Fruit fly (Drosophila melanogaster) whole organism, embryonic: ENCODE measurements around the gene Cand1.

Source experiments
- CG1024 ChIP-seq: fragments of 200-800 bp; sonication (Bioruptor generic); IDR thresholded peaks from 2 replicates; pipeline ENCODE4 v1.3.6; 2022; ENCODE audit warnings: missing biosample characterization, missing genetic modification characterization
- CG10366 ChIP-seq: fragments of 200-800 bp; sonication (Bioruptor generic); IDR thresholded peaks from 2 replicates; pipeline ENCODE4 v1.3.6; 2022; ENCODE audit warnings: missing biosample characterization, missing genetic modification characterization
- CG14441 ChIP-seq: fragments of 200-800 bp; sonication (Bioruptor generic); IDR thresholded peaks from 2 replicates; pipeline ENCODE4 v1.3.6; 2022; ENCODE audit warnings: missing biosample characterization, missing genetic modification characterization
- CG15011 ChIP-seq: fragments of 200-800 bp; sonication (Bioruptor generic); optimal IDR thresholded peaks from 3 replicates; lab custom pipeline; 2018; ENCODE audit warnings: missing biosample characterization, mild to moderate bottlenecking, missing genetic modification characterization
- CG15269 ChIP-seq: fragments of 200-800 bp; sonication (Bioruptor generic); optimal IDR thresholded peaks from 2 replicates; lab custom pipeline; 2018; ENCODE audit warnings: missing biosample characterization, mild to moderate bottlenecking, missing genetic modification characterization, moderate library complexity
- CG17186 ChIP-seq: fragments of 200-800 bp; sonication (Bioruptor generic); optimal IDR thresholded peaks from 3 replicates; lab custom pipeline; 2017; ENCODE audit warnings: missing biosample characterization, missing genetic modification reagents, missing genetic modification characterization
- CG17612 ChIP-seq: fragments of 200-800 bp; sonication (Bioruptor generic); IDR thresholded peaks from 2 replicates; pipeline ENCODE4 v1.3.6; 2022; ENCODE audit warnings: missing biosample characterization, missing genetic modification characterization
- CG18262 ChIP-seq: fragments of 200-800 bp; optimal IDR thresholded peaks from 3 replicates; lab custom pipeline; 2019; ENCODE audit warnings: missing biosample characterization, mild to moderate bottlenecking, missing genetic modification characterization, moderate library complexity
- CG18619 ChIP-seq: fragments of 200-800 bp; sonication (Bioruptor generic); optimal IDR thresholded peaks from 3 replicates; lab custom pipeline; 2017; ENCODE audit warnings: missing biosample characterization, mild to moderate bottlenecking, missing genetic modification characterization
- CG31441 ChIP-seq: fragments of 200-800 bp; sonication (Bioruptor generic); IDR thresholded peaks from 2 replicates; pipeline ENCODE4 v1.3.6; 2022; ENCODE audit warnings: missing biosample characterization, missing genetic modification characterization
- CG32532 ChIP-seq: fragments of 200-800 bp; sonication (Bioruptor generic); IDR thresholded peaks from 2 replicates; pipeline ENCODE4 v1.3.6; 2022; ENCODE audit warnings: missing biosample characterization, missing genetic modification characterization
- CG3726 ChIP-seq: fragments of 200-800 bp; sonication (Bioruptor generic); IDR thresholded peaks from 3 replicates; pipeline ENCODE4, ENCODE4 v1.3.6; 2022; ENCODE audit warnings: missing biosample characterization, missing genetic modification characterization
- CG3995 ChIP-seq: fragments of 200-800 bp; sonication (Bioruptor generic); optimal IDR thresholded peaks from 3 replicates; lab custom pipeline; 2016; ENCODE audit warnings: missing biosample characterization, missing genetic modification characterization
- CG5953 ChIP-seq: fragments of 200-800 bp; sonication (Bioruptor generic); IDR thresholded peaks from 2 replicates; pipeline ENCODE4 v1.3.6; 2022; ENCODE audit warnings: missing biosample characterization, missing genetic modification characterization
- CG7987 ChIP-seq: fragments of 200-800 bp; sonication (Bioruptor generic); optimal IDR thresholded peaks from 2 replicates; lab custom pipeline; 2018; ENCODE audit warnings: missing biosample characterization, mild to moderate bottlenecking, missing genetic modification characterization, moderate library complexity
- CG8478 ChIP-seq: fragments of >200 bp; optimal IDR thresholded peaks from 2 replicates; lab custom pipeline; 2018
- CHES-1-like ChIP-seq: fragments of 200-800 bp; sonication (Bioruptor generic); optimal IDR thresholded peaks from 2 replicates; lab custom pipeline; 2016; ENCODE audit warnings: missing biosample characterization, missing genetic modification characterization
- CTCF ChIP-seq: fragments of 200-800 bp; sonication (Bioruptor generic); optimal IDR thresholded peaks from 2 replicates; lab custom pipeline; 2017; ENCODE audit warnings: missing biosample characterization, mild to moderate bottlenecking, missing genetic modification characterization, moderate library complexity
- CkIIα-i1 ChIP-seq: fragments of 200-800 bp; sonication (Bioruptor generic); IDR thresholded peaks from 2 replicates; pipeline ENCODE4 v1.3.6; 2022; ENCODE audit warnings: missing biosample characterization, missing genetic modification characterization
- CrebB ChIP-seq: fragments of 200-800 bp; sonication (Bioruptor generic); optimal IDR thresholded peaks from 3 replicates; lab custom pipeline; 2018; ENCODE audit warnings: missing biosample characterization, mild to moderate bottlenecking, missing genetic modification characterization
- Dip2 ChIP-seq: fragments of 200-800 bp; sonication (Bioruptor generic); IDR thresholded peaks from 2 replicates; pipeline ENCODE4 v1.3.6; 2022; ENCODE audit warnings: missing biosample characterization, missing genetic modification characterization
- Doc2 ChIP-seq: fragments of 200-800 bp; sonication (Bioruptor generic); IDR thresholded peaks from 2 replicates; pipeline ENCODE4 v1.3.6; 2022; ENCODE audit warnings: missing biosample characterization, missing genetic modification characterization
- Dp ChIP-seq: fragments of 200-800 bp; sonication (Bioruptor generic); optimal IDR thresholded peaks from 2 replicates; lab custom pipeline; 2018; ENCODE audit warnings: missing biosample characterization, mild to moderate bottlenecking, missing genetic modification characterization, moderate library complexity
- Eip74EF ChIP-seq, 2 experiments: fragments of 200-800 bp in 1 of 2; fragments of >200 bp in 1 of 2; sonication (Bioruptor generic) in 1 of 2; optimal IDR thresholded peaks; 2 replicates each; lab custom pipeline; 2017 to 2019; ENCODE audit warnings: missing biosample characterization in 2 of 2, missing genetic modification characterization in 2 of 2, mild to moderate bottlenecking in 1 of 2, moderate library complexity in 1 of 2
- HLH3B ChIP-seq: fragments of 200-800 bp; sonication (Bioruptor generic); IDR thresholded peaks from 2 replicates; pipeline ENCODE4 v1.3.6; 2022; ENCODE audit warnings: missing biosample characterization, missing genetic modification characterization
- Kr ChIP-seq: fragments of 200-800 bp; sonication (Bioruptor generic); optimal IDR thresholded peaks from 2 replicates; lab custom pipeline; 2017; ENCODE audit warnings: missing biosample characterization, mild to moderate bottlenecking, missing genetic modification characterization
- Lim3 ChIP-seq: fragments of 200-800 bp; sonication (Bioruptor generic); IDR thresholded peaks from 2 replicates; pipeline ENCODE4 v1.3.6; 2022; ENCODE audit warnings: missing biosample characterization, missing genetic modification characterization
- Med ChIP-seq: fragments of 200-800 bp; sonication (Bioruptor generic); peaks from one replicate; lab custom pipeline; 2016; ENCODE audit warnings: missing biosample characterization, missing genetic modification characterization, mild to moderate bottlenecking, inconsistent platforms, moderate library complexity
- Myb ChIP-seq: fragments of 200-800 bp; sonication (Bioruptor generic); optimal IDR thresholded peaks from 2 replicates; lab custom pipeline; 2016; ENCODE audit warnings: missing biosample characterization, missing genetic modification characterization
- Nf-YC ChIP-seq: fragments of 200-800 bp; optimal IDR thresholded peaks from 3 replicates; lab custom pipeline; 2019; ENCODE audit warnings: missing biosample characterization, mild to moderate bottlenecking, missing genetic modification characterization, moderate library complexity
- Six4 ChIP-seq: fragments of 200-800 bp; sonication (Bioruptor generic); optimal IDR thresholded peaks from 2 replicates; lab custom pipeline; 2016; ENCODE audit warnings: missing biosample characterization, missing genetic modification characterization
- Sry-β ChIP-seq: fragments of 200-800 bp; sonication (Bioruptor generic); optimal IDR thresholded peaks from 2 replicates; lab custom pipeline; 2018; ENCODE audit warnings: missing biosample characterization, mild to moderate bottlenecking, missing genetic modification characterization, moderate library complexity
- Stat92E ChIP-seq, 3 experiments: fragments of >200 bp in 2 of 3; fragments of 200-800 bp in 1 of 3; sonication (Bioruptor generic) in 1 of 3; optimal IDR thresholded peaks; 2 replicates each; lab custom pipeline; 2017 to 2019; ENCODE audit warnings: missing biosample characterization in 3 of 3, missing genetic modification characterization in 3 of 3, mild to moderate bottlenecking in 1 of 3, moderate library complexity in 1 of 3
- TFAM ChIP-seq: fragments of 200-800 bp; sonication (Bioruptor generic); optimal IDR thresholded peaks from 2 replicates; lab custom pipeline; 2017; ENCODE audit warnings: missing biosample characterization, missing genetic modification characterization, inconsistent platforms
- ara ChIP-seq: fragments of 200-800 bp; sonication (Bioruptor generic); IDR thresholded peaks from 2 replicates; pipeline ENCODE4 v1.3.6; 2022; ENCODE audit warnings: missing biosample characterization, missing genetic modification characterization
- chn ChIP-seq: fragments of 200-800 bp; sonication (Bioruptor generic); optimal IDR thresholded peaks from 2 replicates; lab custom pipeline; 2016; ENCODE audit warnings: missing biosample characterization, missing genetic modification characterization
- ci ChIP-seq: fragments of 200-800 bp; sonication (Bioruptor generic); IDR thresholded peaks from 3 replicates; pipeline ENCODE4 v1.3.6; 2022; ENCODE audit warnings: missing biosample characterization, missing genetic modification characterization
- da ChIP-seq: fragments of 200-800 bp; sonication (Bioruptor generic); optimal IDR thresholded peaks from 2 replicates; lab custom pipeline; 2016; ENCODE audit warnings: missing biosample characterization, missing genetic modification characterization
- dati ChIP-seq: fragments of 200-800 bp; sonication (Bioruptor generic); IDR thresholded peaks from 2 replicates; pipeline ENCODE4 v1.3.6; 2022; ENCODE audit warnings: missing biosample characterization, missing genetic modification characterization
- exex ChIP-seq: fragments of 200-800 bp; sonication (Bioruptor generic); optimal IDR thresholded peaks from 4 replicates; lab custom pipeline; 2018; ENCODE audit warnings: missing biosample characterization, mild to moderate bottlenecking, missing genetic modification characterization, moderate library complexity
- eyg ChIP-seq: fragments of 200-800 bp; sonication (Bioruptor generic); optimal IDR thresholded peaks from 3 replicates; lab custom pipeline; 2016; ENCODE audit warnings: missing biosample characterization, missing genetic modification characterization
- hb ChIP-seq: fragments of 200-800 bp; sonication (Bioruptor generic); IDR thresholded peaks from 3 replicates; pipeline ENCODE4 v1.3.6; 2022; ENCODE audit warnings: missing biosample characterization, missing genetic modification characterization; ENCODE audit not compliant: partially characterized antibody
- hkb ChIP-seq, 2 experiments: fragments of 200-800 bp in 1 of 2; fragments of >200 bp in 1 of 2; sonication (Bioruptor generic) in 1 of 2; IDR thresholded peaks in 1 of 2; optimal IDR thresholded peaks in 1 of 2; 2 replicates each; pipeline versions ENCODE4 v1.3.6 to Lab custom; 2017 to 2022; ENCODE audit warnings: missing biosample characterization in 1 of 2, missing genetic modification characterization in 1 of 2
- ken ChIP-seq: fragments of 200-800 bp; sonication (Bioruptor generic); IDR thresholded peaks from 3 replicates; pipeline ENCODE4 v1.3.6; 2022; ENCODE audit warnings: missing biosample characterization, missing genetic modification characterization
- onecut ChIP-seq: fragments of 200-800 bp; sonication (Bioruptor generic); IDR thresholded peaks from 2 replicates; pipeline ENCODE4 v1.3.6; 2022; ENCODE audit warnings: missing biosample characterization, missing genetic modification characterization
- sug ChIP-seq: fragments of 200-800 bp; optimal IDR thresholded peaks from 2 replicates; lab custom pipeline; 2019; ENCODE audit warnings: missing biosample characterization, mild to moderate bottlenecking, missing genetic modification characterization, moderate library complexity
- trh ChIP-seq: fragments of 200-800 bp; sonication (Bioruptor generic); optimal IDR thresholded peaks from 2 replicates; lab custom pipeline; 2016; ENCODE audit warnings: missing biosample characterization, missing genetic modification characterization
- unpg ChIP-seq: fragments of 200-800 bp; sonication (Bioruptor generic); optimal IDR thresholded peaks from 3 replicates; lab custom pipeline; 2018; ENCODE audit warnings: missing biosample characterization, mild to moderate bottlenecking, missing genetic modification characterization, moderate library complexity
- vnd ChIP-seq: fragments of 200-800 bp; sonication (Bioruptor generic); IDR thresholded peaks from 3 replicates; pipeline ENCODE4 v1.3.6; 2022; ENCODE audit warnings: missing biosample characterization, missing genetic modification characterization; ENCODE audit not compliant: partially characterized antibody
- wek ChIP-seq: fragments of 200-800 bp; sonication (Bioruptor generic); optimal IDR thresholded peaks from 3 replicates; lab custom pipeline; 2018; ENCODE audit warnings: missing biosample characterization, mild to moderate bottlenecking, missing genetic modification characterization, moderate library complexity

Cand1 gene

dm6 chr2L:10333091-10333991, 29.2 kb downstream of the Cand1 start, which contains the start of gene GATAd (continued):
- TF ChIP-seq Sry-β (GFP tag; lab: Kevin White, UChicago) (peak; percentile 87), CG14441 (GFP tag; lab: Robert Waterston, UW) (no peak), CG1024 (GFP tag; lab: Robert Waterston, UW) (peak; percentile 33; the same call in 1 of the 2 replicates), dati (GFP tag; lab: Robert Waterston, UW) (no peak), TFAM (GFP tag; lab: Kevin White, UChicago) (no peak), da (GFP tag; lab: Kevin White, UChicago) (no peak), Dp (GFP tag; lab: Kevin White, UChicago) (peak; percentile 33), ci (no peak), Lim3 (GFP tag; lab: Robert Waterston, UW) (no peak), Doc2 (GFP tag; lab: Robert Waterston, UW) (no peak), eyg (GFP tag; lab: Kevin White, UChicago) (no peak), CrebB (tag; lab: Kevin White, UChicago) (no peak), Dip2 (no peak), CG10366 (no peak), wek (peak; percentile 5), CG7987 (GFP tag; lab: Kevin White, UChicago) (no peak), CkIIα-i1 (GFP tag; lab: Robert Waterston, UW) (no peak), CG3995 (GFP tag; lab: Kevin White, UChicago) (peak; percentile 79), hb (GFP tag; lab: Robert Waterston, UW) (no peak), CG17186 (GFP tag; lab: Kevin White, UChicago) (no peak), Nf-YC (tag; lab: Kevin White, UChicago) (peak; percentile 38), CG18262 (tag; lab: Kevin White, UChicago) (peak; percentile 4), onecut (GFP tag; lab: Robert Waterston, UW) (no peak), chn (no peak), vnd (GFP tag; lab: Robert Waterston, UW) (no peak), CG3726 (GFP tag; lab: Robert Waterston, UW) (no peak), Stat92E (GFP tag; optimal IDR thresholded peaks at IDR 0.05; lab: Kevin White, UChicago) (peak in 1 of 3 experiments; percentile 44), CG15269 (tag; lab: Kevin White, UChicago) (peak; percentile 0), ara (no peak), Kr (GFP tag; lab: Kevin White, UChicago) (no peak), CG8478 (lab: Kevin White, UChicago) (no peak), CHES-1-like (GFP tag; lab: Kevin White, UChicago) (no peak), CG17612 (GFP tag; lab: Robert Waterston, UW) (no peak), CG18619 (no peak), CG15011 (GFP tag; lab: Kevin White, UChicago) (no peak), Myb (GFP tag; lab: Kevin White, UChicago) (peak; percentile 30), ken (GFP tag; lab: Robert Waterston, UW) (no peak), sug (tag; lab: Kevin White, UChicago) (peak; percentile 24), hkb (optimal IDR thresholded peaks at IDR 0.05; lab: Kevin White, UChicago) (no peak), hkb (GFP tag; IDR thresholded peaks at IDR 0.05; lab: Robert Waterston, UW) (no peak), Med (GFP tag; lab: Kevin White, UChicago) (peak; percentile 60), CG32532 (GFP tag; lab: Robert Waterston, UW) (no peak), CTCF (GFP tag; lab: Kevin White, UChicago) (peak; percentile 1), CG31441 (GFP tag; lab: Robert Waterston, UW) (no peak), CG5953 (GFP tag; lab: Robert Waterston, UW) (no peak), trh (GFP tag; lab: Kevin White, UChicago) (no peak), Eip74EF (GFP tag; optimal IDR thresholded peaks at IDR 0.05; lab: Kevin White, UChicago) (peak in 1 of 2 experiments; percentile 19), Six4 (GFP tag; lab: Kevin White, UChicago) (no peak), HLH3B (GFP tag; lab: Robert Waterston, UW) (no peak), exex (peak; percentile 18), unpg (GFP tag; lab: Kevin White, UChicago) (no peak)
